ENCODE assay signal across 1 fruit fly cellular context in the genomic region with DNA sequence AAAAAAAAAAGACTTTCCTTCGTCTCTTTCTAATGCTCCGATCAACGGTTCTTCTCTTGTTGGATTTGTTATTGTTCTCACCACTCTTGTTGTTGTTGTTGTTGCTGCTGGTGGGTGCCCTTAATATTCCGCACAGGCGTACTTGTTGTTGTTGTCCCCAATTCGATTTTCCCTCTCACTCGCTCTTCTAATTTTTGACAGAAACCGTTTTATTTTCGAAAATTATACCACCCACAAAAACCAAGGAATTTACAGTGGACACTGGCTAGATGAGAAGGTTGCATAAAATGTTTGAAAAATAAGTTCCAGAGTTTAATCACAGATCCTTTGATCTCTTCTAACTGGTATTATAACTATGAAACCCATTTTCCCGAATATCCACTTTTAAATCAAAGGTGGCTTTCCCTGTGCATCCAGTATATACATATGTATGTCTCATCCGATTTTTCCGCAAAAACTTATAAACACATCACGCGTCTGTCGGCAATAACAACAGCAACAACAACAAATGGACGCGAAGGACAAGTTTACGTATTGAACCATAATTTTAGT.
TF ChIP-seq lines count a peak whose summit lies in the region.

No protein-coding gene starts in this region.

TF ChIP-seq in whole organism, embryonic, 481 proteins besides CTCF, POLR2A, EP300 and RAD21 (continued from another document):
- TF ChIP-seq Eip74EF (GFP tag; optimal IDR thresholded peaks at IDR 0.05; lab: Kevin White, UChicago), result no peak
- no peak for TF ChIP-seq CG2129 (GFP tag; IDR thresholded peaks at IDR 0.05; lab: Robert Waterston, UW; ENCODE audit: partially characterized antibody)
- no peak for TF ChIP-seq tll (GFP tag; optimal IDR thresholded peaks at IDR 0.05; lab: Kevin White, UChicago)
- TF ChIP-seq onecut (GFP tag; IDR thresholded peaks at IDR 0.05; lab: Robert Waterston, UW), result no peak
- no peak for TF ChIP-seq lbe (GFP tag; optimal IDR thresholded peaks at IDR 0.05; lab: Kevin White, UChicago)
- TF ChIP-seq dan (GFP tag; IDR thresholded peaks at IDR 0.05; lab: Robert Waterston, UW), result no peak
- TF ChIP-seq pum (GFP tag; optimal IDR thresholded peaks at IDR 0.05; lab: Kevin White, UChicago), result no peak
- no peak for TF ChIP-seq Awh (GFP tag; IDR thresholded peaks at IDR 0.05; lab: Robert Waterston, UW)
- TF ChIP-seq wor (GFP tag; IDR thresholded peaks at IDR 0.05; lab: Robert Waterston, UW), result peak; percentile 35; the same call in 1 of the 2 replicates
- no peak for TF ChIP-seq zen (tag; optimal IDR thresholded peaks at IDR 0.05; lab: Kevin White, UChicago)
- TF ChIP-seq Gug (GFP tag; IDR thresholded peaks at IDR 0.05; lab: Robert Waterston, UW), result peak; percentile 63; the same call in 3 of the 4 replicates
- TF ChIP-seq CG14860 (GFP tag; IDR thresholded peaks at IDR 0.05; lab: Robert Waterston, UW; ENCODE audit: partially characterized antibody), result no peak
- peak; percentile 43 for TF ChIP-seq CG17359 (tag; optimal IDR thresholded peaks at IDR 0.05; lab: Kevin White, UChicago)
- no peak for TF ChIP-seq Spps (tag; optimal IDR thresholded peaks at IDR 0.05; lab: Kevin White, UChicago)
- TF ChIP-seq CG11695 (GFP tag; IDR thresholded peaks at IDR 0.05; lab: Robert Waterston, UW), result peak; percentile 54; the same call in 2 of the 3 replicates
- TF ChIP-seq CG11456 (GFP tag; IDR thresholded peaks at IDR 0.05; lab: Robert Waterston, UW), result peak; percentile 75; the same call in 2 of the 3 replicates
- peak; percentile 66 for TF ChIP-seq row (GFP tag; IDR thresholded peaks at IDR 0.05; lab: Robert Waterston, UW)
- TF ChIP-seq cg (GFP tag; optimal IDR thresholded peaks at IDR 0.05; lab: Kevin White, UChicago), result no peak
- TF ChIP-seq Sry-δ (GFP tag; optimal IDR thresholded peaks at IDR 0.05; lab: Kevin White, UChicago), result no peak
- no peak for TF ChIP-seq CG18262 (tag; optimal IDR thresholded peaks at IDR 0.05; lab: Kevin White, UChicago)
- no peak for TF ChIP-seq fru (optimal IDR thresholded peaks at IDR 0.05; lab: Kevin White, UChicago)
- no peak for TF ChIP-seq slou (GFP tag; optimal IDR thresholded peaks at IDR 0.05; lab: Kevin White, UChicago)
- no peak for TF ChIP-seq gt (GFP tag; IDR thresholded peaks at IDR 0.05; lab: Robert Waterston, UW)
- no peak for TF ChIP-seq maf-S (GFP tag; optimal IDR thresholded peaks at IDR 0.05; lab: Kevin White, UChicago)
- TF ChIP-seq CG31365 (tag; optimal IDR thresholded peaks at IDR 0.05; lab: Kevin White, UChicago), result no peak
- TF ChIP-seq CkIIα-i1 (GFP tag; IDR thresholded peaks at IDR 0.05; lab: Robert Waterston, UW), result no peak
- no peak for TF ChIP-seq D19B (GFP tag; optimal IDR thresholded peaks at IDR 0.05; lab: Kevin White, UChicago)
- TF ChIP-seq Lpt (GFP tag; optimal IDR thresholded peaks at IDR 0.05; lab: Kevin White, UChicago), result no peak
- no peak for TF ChIP-seq tup (GFP tag; optimal IDR thresholded peaks at IDR 0.05; lab: Kevin White, UChicago)
- TF ChIP-seq CG12391 (tag; optimal IDR thresholded peaks at IDR 0.05; lab: Kevin White, UChicago), result peak; percentile 5
- TF ChIP-seq disco-r (GFP tag; optimal IDR thresholded peaks at IDR 0.05; lab: Kevin White, UChicago), result no peak
- no peak for TF ChIP-seq CG10267 (tag; optimal IDR thresholded peaks at IDR 0.05; lab: Kevin White, UChicago)
- peak; percentile 44; the same call in 1 of the 2 replicates for TF ChIP-seq HLH3B (GFP tag; IDR thresholded peaks at IDR 0.05; lab: Robert Waterston, UW)
- TF ChIP-seq NFAT (GFP tag; IDR thresholded peaks at IDR 0.05; lab: Robert Waterston, UW), result peak; percentile 68; the same call in 1 of the 2 replicates
- no peak for TF ChIP-seq YL-1 (GFP tag; optimal IDR thresholded peaks at IDR 0.05; lab: Kevin White, UChicago)
- TF ChIP-seq MESR4 (GFP tag; optimal IDR thresholded peaks at IDR 0.05; lab: Kevin White, UChicago), result no peak
- peak; percentile 57 for TF ChIP-seq unpg (GFP tag; optimal IDR thresholded peaks at IDR 0.05; lab: Kevin White, UChicago)
- no peak for TF ChIP-seq NC2α (GFP tag; optimal IDR thresholded peaks at IDR 0.05; lab: Kevin White, UChicago)
- no peak for TF ChIP-seq Ssrp (tag; optimal IDR thresholded peaks at IDR 0.05; lab: Kevin White, UChicago)
- TF ChIP-seq gsb (GFP tag; IDR thresholded peaks at IDR 0.05; lab: Robert Waterston, UW), result no peak
- TF ChIP-seq MBD-R2 (GFP tag; IDR thresholded peaks at IDR 0.05; lab: Robert Waterston, UW), result peak; percentile 11; the same call in 1 of the 2 replicates
- TF ChIP-seq yki (optimal IDR thresholded peaks at IDR 0.05; lab: Kevin White, UChicago), result no peak
- no peak for TF ChIP-seq psq (GFP tag; optimal IDR thresholded peaks at IDR 0.05; lab: Kevin White, UChicago)
- no peak for TF ChIP-seq Adf1 (GFP tag; IDR thresholded peaks at IDR 0.05; lab: Robert Waterston, UW)
- peak in 1 of 2 experiments; percentile 30 for TF ChIP-seq dpn (GFP tag; optimal IDR thresholded peaks at IDR 0.05; lab: Kevin White, UChicago)
- no peak for TF ChIP-seq CG3838 (GFP tag; optimal IDR thresholded peaks at IDR 0.05; lab: Kevin White, UChicago)
- no peak for TF ChIP-seq en (GFP tag; optimal IDR thresholded peaks at IDR 0.05; lab: Kevin White, UChicago)
- TF ChIP-seq ac (GFP tag; optimal IDR thresholded peaks at IDR 0.05; lab: Kevin White, UChicago), result no peak
- TF ChIP-seq Aef1 (GFP tag; IDR thresholded peaks at IDR 0.05; lab: Robert Waterston, UW), result peak; percentile 60
- no peak for TF ChIP-seq CG2199 (GFP tag; IDR thresholded peaks at IDR 0.05; lab: Robert Waterston, UW)
- no peak for TF ChIP-seq CG31388 (GFP tag; optimal IDR thresholded peaks at IDR 0.05; lab: Kevin White, UChicago)
- no peak for TF ChIP-seq Usf (GFP tag; optimal IDR thresholded peaks at IDR 0.05; lab: Kevin White, UChicago)
- TF ChIP-seq Side (GFP tag; optimal IDR thresholded peaks at IDR 0.05; lab: Kevin White, UChicago), result peak; percentile 8
- no peak for TF ChIP-seq Hmx (GFP tag; optimal IDR thresholded peaks at IDR 0.05; lab: Kevin White, UChicago)
- TF ChIP-seq NK7.1 (GFP tag; optimal IDR thresholded peaks at IDR 0.05; lab: Kevin White, UChicago), result no peak
- peak; percentile 54 for TF ChIP-seq CG2120 (GFP tag; optimal IDR thresholded peaks at IDR 0.05; lab: Kevin White, UChicago)
- no peak for TF ChIP-seq jing (GFP tag; optimal IDR thresholded peaks at IDR 0.05; lab: Kevin White, UChicago)
- TF ChIP-seq nom (GFP tag; optimal IDR thresholded peaks at IDR 0.05; lab: Kevin White, UChicago), result no peak
- TF ChIP-seq usp (GFP tag; optimal IDR thresholded peaks at IDR 0.05; lab: Kevin White, UChicago), result no peak
- TF ChIP-seq ttk (GFP tag; IDR thresholded peaks at IDR 0.05; lab: Robert Waterston, UW), result peak; percentile 42
- TF ChIP-seq Dp (GFP tag; optimal IDR thresholded peaks at IDR 0.05; lab: Kevin White, UChicago), result no peak
- TF ChIP-seq HLH54F (GFP tag; optimal IDR thresholded peaks at IDR 0.05; lab: Kevin White, UChicago), result no peak
- TF ChIP-seq CG7839 (tag; optimal IDR thresholded peaks at IDR 0.05; lab: Kevin White, UChicago), result peak; percentile 42
- no peak for TF ChIP-seq cad (GFP tag; optimal IDR thresholded peaks at IDR 0.05; lab: Kevin White, UChicago)
- peak; percentile 1 for TF ChIP-seq Fer1 (GFP tag; optimal IDR thresholded peaks at IDR 0.05; lab: Kevin White, UChicago)
- peak; percentile 56 for TF ChIP-seq Taf1 (GFP tag; IDR thresholded peaks at IDR 0.05; lab: Robert Waterston, UW)
- no peak; the same call in 1 of the 2 replicates for TF ChIP-seq Drgx (GFP tag; IDR thresholded peaks at IDR 0.05; lab: Robert Waterston, UW)
- TF ChIP-seq CG5953 (GFP tag; IDR thresholded peaks at IDR 0.05; lab: Robert Waterston, UW), result no peak
- TF ChIP-seq sug (tag; optimal IDR thresholded peaks at IDR 0.05; lab: Kevin White, UChicago), result peak; percentile 11
- no peak for TF ChIP-seq CG2116 (GFP tag; optimal IDR thresholded peaks at IDR 0.05; lab: Kevin White, UChicago)
- TF ChIP-seq MTF-1 (GFP tag; optimal IDR thresholded peaks at IDR 0.05; lab: Kevin White, UChicago; ENCODE audit: borderline replicate concordance), result no peak
- TF ChIP-seq CG15696 (tag; optimal IDR thresholded peaks at IDR 0.05; lab: Kevin White, UChicago), result no peak
- TF ChIP-seq ara (GFP tag; IDR thresholded peaks at IDR 0.05; lab: Robert Waterston, UW), result no peak
- no peak for TF ChIP-seq CG9797 (GFP tag; optimal IDR thresholded peaks at IDR 0.05; lab: Kevin White, UChicago)
- no peak for TF ChIP-seq CG14710 (tag; optimal IDR thresholded peaks at IDR 0.05; lab: Kevin White, UChicago)
- no peak for TF ChIP-seq CG12744 (GFP tag; optimal IDR thresholded peaks at IDR 0.05; lab: Kevin White, UChicago)
- no peak for TF ChIP-seq pros (GFP tag; optimal IDR thresholded peaks at IDR 0.05; lab: Kevin White, UChicago)
- peak; percentile 94 for TF ChIP-seq Ets65A (GFP tag; lab: Kevin White, UChicago)
- 0 out of 2 replicates have a peak, but pooled peaks have one; percentile 17 for TF ChIP-seq CG16779 (GFP tag; IDR thresholded peaks at IDR 0.05; lab: Robert Waterston, UW)
- peak; percentile 26 for TF ChIP-seq HmgZ (tag; optimal IDR thresholded peaks at IDR 0.05; lab: Kevin White, UChicago)
- TF ChIP-seq toy (GFP tag; IDR thresholded peaks at IDR 0.05; lab: Robert Waterston, UW), result no peak
- no peak for TF ChIP-seq ewg (GFP tag; optimal IDR thresholded peaks at IDR 0.05; lab: Kevin White, UChicago)
